Worm (Caenorhabditis elegans): ENCODE measurements around the gene nhr-9.

nhr-9 gene

ce11 chrIII:7112285-7112684 lies 17.0 kb downstream of the nhr-9 start:
- TF ChIP-seq mab-5 (tag; optimal IDR thresholded peaks at IDR 0.05): no peak
- TF ChIP-seq nhr-6 (tag; optimal IDR thresholded peaks at IDR 0.05): no peak
- no peak for TF ChIP-seq F13H6.1 (tag; optimal IDR thresholded peaks at IDR 0.05)
- no peak for TF ChIP-seq sem-4 (tag; optimal IDR thresholded peaks at IDR 0.05)
- TF ChIP-seq ztf-4 (tag; optimal IDR thresholded peaks at IDR 0.05): no peak
- no peak for TF ChIP-seq aly-2 (tag; optimal IDR thresholded peaks at IDR 0.05)
- no peak for TF ChIP-seq nhr-77 (tag; optimal IDR thresholded peaks at IDR 0.05)
- no peak for TF ChIP-seq nhr-12 (tag; optimal IDR thresholded peaks at IDR 0.05)
- TF ChIP-seq unc-55 (GFP tag; optimal IDR thresholded peaks at IDR 0.05): no peak
- no peak for TF ChIP-seq ztf-11 (tag; optimal IDR thresholded peaks at IDR 0.05)
- no peak for TF ChIP-seq lin-13 (GFP tag; optimal IDR thresholded peaks at IDR 0.05)
- no peak for TF ChIP-seq sma-3 (GFP tag; optimal IDR thresholded peaks at IDR 0.05)
- no peak for TF ChIP-seq peb-1 (tag; optimal IDR thresholded peaks at IDR 0.05)
- TF ChIP-seq zag-1 (tag; optimal IDR thresholded peaks at IDR 0.05): no peak
- TF ChIP-seq mbf-1 (tag; optimal IDR thresholded peaks at IDR 0.05): no peak
- no peak for TF ChIP-seq nhr-237 (tag; optimal IDR thresholded peaks at IDR 0.05)
- no peak for TF ChIP-seq nhr-23 (tag; optimal IDR thresholded peaks at IDR 0.05)
- TF ChIP-seq C34F6.9 (tag; optimal IDR thresholded peaks at IDR 0.05): no peak
- no peak for TF ChIP-seq R02D3.7 (tag; optimal IDR thresholded peaks at IDR 0.05)
- no peak for TF ChIP-seq nhr-25 (tag; optimal IDR thresholded peaks at IDR 0.05)

- TF ChIP-seq ztf-4 (tag; optimal IDR thresholded peaks at IDR 0.05): peak; percentile 13
- peak; percentile 37 for TF ChIP-seq sma-9 (GFP tag; optimal IDR thresholded peaks at IDR 0.05)
- TF ChIP-seq sma-9 (tag; optimal IDR thresholded peaks at IDR 0.05): no peak
- peak; percentile 61 for TF ChIP-seq dmd-4 (tag; optimal IDR thresholded peaks at IDR 0.05)
- TF ChIP-seq lsy-2 (tag; optimal IDR thresholded peaks at IDR 0.05): peak in 1 of 2 experiments; percentile 40
- TF ChIP-seq nhr-21 (tag; optimal IDR thresholded peaks at IDR 0.05): peak; percentile 81
- peak; percentile 11 for TF ChIP-seq crh-2 (tag; optimal IDR thresholded peaks at IDR 0.05)
- no peak for TF ChIP-seq ama-1 (optimal IDR thresholded peaks at IDR 0.05)
- no peak for TF ChIP-seq ZK546.5 (tag; optimal IDR thresholded peaks at IDR 0.05)
- TF ChIP-seq F13H6.1 (tag; optimal IDR thresholded peaks at IDR 0.05): no peak
Measured at ce11 chrIII:7114952-7115488, 19.8 kb downstream of the nhr-9 start, which contains the start of gene nhr-10. TSS of gene nhr-10 (minus strand) at chrIII:7115438.

ce11 chrIII:7116615-7117252 lies 21.5 kb downstream of the nhr-9 start:
- TF ChIP-seq nhr-21 (tag; optimal IDR thresholded peaks at IDR 0.05) (peak; percentile 76), ZK546.5 (tag; optimal IDR thresholded peaks at IDR 0.05) (no peak), mab-5 (tag; optimal IDR thresholded peaks at IDR 0.05) (no peak), lin-13 (GFP tag; optimal IDR thresholded peaks at IDR 0.05) (peak; percentile 64), mbf-1 (tag; optimal IDR thresholded peaks at IDR 0.05) (no peak), nhr-25 (tag; optimal IDR thresholded peaks at IDR 0.05) (peak; percentile 89), nhr-10 (tag; optimal IDR thresholded peaks at IDR 0.05) (peak; percentile 35), snpc-4 (tag; optimal IDR thresholded peaks at IDR 0.05) (peak; percentile 27), C34F6.9 (tag; optimal IDR thresholded peaks at IDR 0.05) (peak; percentile 71), mdl-1 (tag; optimal IDR thresholded peaks at IDR 0.05) (no peak), F13H6.1 (tag; optimal IDR thresholded peaks at IDR 0.05) (peak; percentile 87), crh-2 (tag; optimal IDR thresholded peaks at IDR 0.05) (peak; percentile 79), blmp-1 (tag; optimal IDR thresholded peaks at IDR 0.05; ENCODE audit: insufficient read depth) (peak; percentile 74), nhr-237 (tag; optimal IDR thresholded peaks at IDR 0.05) (no peak), sem-4 (tag; optimal IDR thresholded peaks at IDR 0.05) (peak; percentile 60), lsy-2 (tag; optimal IDR thresholded peaks at IDR 0.05) (peak; percentile 25 to 69), unc-55 (GFP tag; optimal IDR thresholded peaks at IDR 0.05) (peak; percentile 61), unc-62 (GFP tag; optimal IDR thresholded peaks at IDR 0.05) (no peak), R02D3.7 (tag; optimal IDR thresholded peaks at IDR 0.05) (no peak), zag-1 (tag; optimal IDR thresholded peaks at IDR 0.05) (no peak), lin-39 (tag; optimal IDR thresholded peaks at IDR 0.05) (no peak), dmd-4 (tag; optimal IDR thresholded peaks at IDR 0.05) (no peak), nhr-12 (tag; optimal IDR thresholded peaks at IDR 0.05) (no peak), egl-27 (tag; optimal IDR thresholded peaks at IDR 0.05) (peak; percentile 91), ztf-1 (GFP tag; conservative IDR thresholded peaks at IDR 0.05) (no peak), nhr-129 (tag; optimal IDR thresholded peaks at IDR 0.05) (peak; percentile 78), ama-1 (optimal IDR thresholded peaks at IDR 0.05) (peak; percentile 7), gmeb-1 (tag; optimal IDR thresholded peaks at IDR 0.05) (peak; percentile 21), elt-3 (tag; optimal IDR thresholded peaks at IDR 0.05) (no peak), sma-9 (GFP tag; optimal IDR thresholded peaks at IDR 0.05) (peak; percentile 81), sma-9 (tag; optimal IDR thresholded peaks at IDR 0.05) (no peak), fos-1 (tag; optimal IDR thresholded peaks at IDR 0.05) (peak; percentile 76), aly-2 (tag; optimal IDR thresholded peaks at IDR 0.05) (no peak), nhr-6 (tag; optimal IDR thresholded peaks at IDR 0.05) (peak; percentile 86), nhr-23 (tag; optimal IDR thresholded peaks at IDR 0.05) (no peak), ztf-4 (tag; optimal IDR thresholded peaks at IDR 0.05) (peak; percentile 75), sma-3 (GFP tag; optimal IDR thresholded peaks at IDR 0.05) (peak; percentile 74)
